Fruit fly (Drosophila melanogaster) whole organism, embryonic: ENCODE data around the gene nerfin-2.

Experiments
- Abd-B ChIP-seq: fragments of 200-800 bp; sonication (Bioruptor generic); optimal IDR thresholded peaks from 2 replicates; lab custom pipeline; 2018; ENCODE audit warnings: missing biosample characterization, mild to moderate bottlenecking, missing genetic modification characterization, moderate library complexity
- B-H1 ChIP-seq: fragments of 200-800 bp; sonication (Bioruptor generic); IDR thresholded peaks from 3 replicates; pipeline ENCODE4 v1.3.6; 2022; ENCODE audit warnings: missing biosample characterization, missing genetic modification characterization
- CG10543 ChIP-seq: fragments of 200-800 bp; sonication (Bioruptor generic); optimal IDR thresholded peaks from 3 replicates; lab custom pipeline; 2017; ENCODE audit warnings: missing biosample characterization, mild to moderate bottlenecking, missing genetic modification characterization, moderate library complexity
- CG11247 ChIP-seq: fragments of 200-800 bp; sonication (Bioruptor generic); IDR thresholded peaks from 2 replicates; pipeline ENCODE4 v1.3.6; 2022; ENCODE audit warnings: missing biosample characterization, missing genetic modification characterization
- CG11723 ChIP-seq: fragments of 200-800 bp; sonication (Bioruptor generic); optimal IDR thresholded peaks from 2 replicates; lab custom pipeline; 2017; ENCODE audit warnings: missing biosample characterization, mild to moderate bottlenecking, missing genetic modification characterization
- CG12104 ChIP-seq: fragments of 200-800 bp; sonication (Bioruptor generic); optimal IDR thresholded peaks from 3 replicates; lab custom pipeline; 2016; ENCODE audit warnings: missing biosample characterization, missing genetic modification characterization
- CG12942 ChIP-seq: fragments of 200-800 bp; sonication (Bioruptor generic); optimal IDR thresholded peaks from 3 replicates; lab custom pipeline; 2016; ENCODE audit warnings: missing biosample characterization, missing genetic modification characterization
- CG13894 ChIP-seq: fragments of 200-800 bp; sonication (Bioruptor generic); optimal IDR thresholded peaks from 3 replicates; lab custom pipeline; 2018; ENCODE audit warnings: missing biosample characterization, mild to moderate bottlenecking, missing genetic modification characterization, moderate library complexity
- CG15479 ChIP-seq: fragments of 200-800 bp; sonication (Bioruptor generic); optimal IDR thresholded peaks from 3 replicates; lab custom pipeline; 2019; ENCODE audit warnings: missing biosample characterization, mild to moderate bottlenecking, missing genetic modification characterization, moderate library complexity
- CG16779 ChIP-seq: fragments of 200-800 bp; sonication (Bioruptor generic); IDR thresholded peaks from 2 replicates; pipeline ENCODE4 v1.3.6; 2022; ENCODE audit warnings: missing biosample characterization, missing genetic modification characterization
- CG18011 ChIP-seq: fragments of 200-800 bp; sonication (Bioruptor generic); optimal IDR thresholded peaks from 2 replicates; lab custom pipeline; 2017; ENCODE audit warnings: missing biosample characterization, missing genetic modification characterization, mild to moderate bottlenecking, moderate library complexity, missing genotype
- CG2875 ChIP-seq: fragments of 200-800 bp; sonication (Bioruptor generic); optimal IDR thresholded peaks from 2 replicates; lab custom pipeline; 2017; ENCODE audit warnings: missing biosample characterization, mild to moderate bottlenecking, missing genetic modification characterization, missing genetic modification reagents
- CG34376 ChIP-seq: fragments of 200-800 bp; sonication (Bioruptor generic); optimal IDR thresholded peaks from 2 replicates; lab custom pipeline; 2018; ENCODE audit warnings: missing biosample characterization, mild to moderate bottlenecking, missing genetic modification characterization
- CG42726 ChIP-seq: fragments of 200-800 bp; sonication (Bioruptor generic); IDR thresholded peaks from 2 replicates; pipeline ENCODE4 v1.3.6; 2022; ENCODE audit warnings: missing biosample characterization, missing genetic modification characterization; ENCODE audit not compliant: partially characterized antibody
- CG6272 ChIP-seq: fragments of 200-800 bp; sonication (Bioruptor generic); IDR thresholded peaks from 2 replicates; pipeline ENCODE4 v1.3.6; 2022; ENCODE audit warnings: missing biosample characterization, missing genetic modification characterization
- CG6791 ChIP-seq: fragments of 200-800 bp; sonication (Bioruptor generic); IDR thresholded peaks from 3 replicates; pipeline ENCODE4 v1.3.6; 2022; ENCODE audit warnings: missing biosample characterization, missing genetic modification characterization; ENCODE audit not compliant: partially characterized antibody
- CG7357 ChIP-seq: fragments of 200-800 bp; sonication (Bioruptor generic); IDR thresholded peaks from 3 replicates; pipeline ENCODE4 v1.3.6; 2022; ENCODE audit warnings: missing biosample characterization, missing genetic modification characterization
- CG8478 ChIP-seq: fragments of >200 bp; optimal IDR thresholded peaks from 2 replicates; lab custom pipeline; 2018
- CHES-1-like ChIP-seq: fragments of 200-800 bp; sonication (Bioruptor generic); optimal IDR thresholded peaks from 2 replicates; lab custom pipeline; 2016; ENCODE audit warnings: missing biosample characterization, missing genetic modification characterization
- Dip2 ChIP-seq: fragments of 200-800 bp; sonication (Bioruptor generic); IDR thresholded peaks from 2 replicates; pipeline ENCODE4 v1.3.6; 2022; ENCODE audit warnings: missing biosample characterization, missing genetic modification characterization
- Ets65A ChIP-seq: fragments of 200-800 bp; sonication (Bioruptor generic); peaks from one replicate; lab custom pipeline; 2016; ENCODE audit warnings: missing biosample characterization, missing genetic modification characterization
- HLH3B ChIP-seq: fragments of 200-800 bp; sonication (Bioruptor generic); IDR thresholded peaks from 2 replicates; pipeline ENCODE4 v1.3.6; 2022; ENCODE audit warnings: missing biosample characterization, missing genetic modification characterization
- Lim3 ChIP-seq: fragments of 200-800 bp; sonication (Bioruptor generic); IDR thresholded peaks from 2 replicates; pipeline ENCODE4 v1.3.6; 2022; ENCODE audit warnings: missing biosample characterization, missing genetic modification characterization
- Mes4 ChIP-seq: fragments of 200-800 bp; sonication (Bioruptor generic); optimal IDR thresholded peaks from 2 replicates; lab custom pipeline; 2016; ENCODE audit warnings: missing biosample characterization, missing genetic modification characterization
- Oaz ChIP-seq: fragments of 200-800 bp; sonication (Bioruptor generic); IDR thresholded peaks from 2 replicates; pipeline ENCODE4 v1.3.6; 2022; ENCODE audit warnings: missing biosample characterization, missing genetic modification characterization
- al ChIP-seq: fragments of 200-800 bp; sonication (Bioruptor generic); IDR thresholded peaks from 2 replicates; pipeline ENCODE4 v1.3.6; 2022; ENCODE audit warnings: missing biosample characterization, missing genetic modification characterization
- bcd ChIP-seq: fragments of 200-800 bp; sonication (Bioruptor generic); optimal IDR thresholded peaks from 2 replicates; lab custom pipeline; 2017; ENCODE audit warnings: missing biosample characterization, mild to moderate bottlenecking, missing genetic modification characterization
- chinmo ChIP-seq: fragments of 200-800 bp; sonication (Bioruptor generic); IDR thresholded peaks from 4 replicates; pipeline ENCODE4 v1.3.6; 2022; ENCODE audit warnings: missing biosample characterization, missing genetic modification characterization; ENCODE audit not compliant: partially characterized antibody
- disco-r ChIP-seq: fragments of 200-800 bp; sonication (Bioruptor generic); optimal IDR thresholded peaks from 2 replicates; lab custom pipeline; 2016; ENCODE audit warnings: missing biosample characterization, missing genetic modification characterization
- dysf ChIP-seq: fragments of 200-800 bp; sonication (Bioruptor generic); IDR thresholded peaks from 3 replicates; pipeline ENCODE4 v1.3.6; 2022; ENCODE audit warnings: missing biosample characterization, missing genetic modification characterization
- exex ChIP-seq: fragments of 200-800 bp; sonication (Bioruptor generic); optimal IDR thresholded peaks from 4 replicates; lab custom pipeline; 2018; ENCODE audit warnings: missing biosample characterization, mild to moderate bottlenecking, missing genetic modification characterization, moderate library complexity
- gem ChIP-seq: fragments of 200-800 bp; sonication (Bioruptor generic); optimal IDR thresholded peaks from 2 replicates; lab custom pipeline; 2019; ENCODE audit warnings: missing biosample characterization, mild to moderate bottlenecking, missing genetic modification characterization, moderate library complexity
- grn ChIP-seq: fragments of 200-800 bp; sonication (Bioruptor generic); optimal IDR thresholded peaks from 3 replicates; lab custom pipeline; 2017; ENCODE audit warnings: missing biosample characterization, missing genetic modification characterization
- gro ChIP-seq: fragments of 200-800 bp; sonication (Bioruptor generic); optimal IDR thresholded peaks from 2 replicates; lab custom pipeline; 2016; ENCODE audit warnings: missing biosample characterization, missing genetic modification characterization
- gsb ChIP-seq: fragments of 200-800 bp; sonication (Bioruptor generic); IDR thresholded peaks from 2 replicates; pipeline ENCODE4 v1.3.6; 2022; ENCODE audit warnings: missing biosample characterization, missing genetic modification characterization
- ham ChIP-seq: fragments of 200-800 bp; sonication (Bioruptor generic); IDR thresholded peaks from 2 replicates; pipeline ENCODE4 v1.3.6; 2022; ENCODE audit warnings: missing biosample characterization, missing genetic modification characterization
- hkb ChIP-seq, 2 experiments: fragments of 200-800 bp in 1 of 2; fragments of >200 bp in 1 of 2; sonication (Bioruptor generic) in 1 of 2; IDR thresholded peaks in 1 of 2; optimal IDR thresholded peaks in 1 of 2; 2 replicates each; pipeline versions ENCODE4 v1.3.6 to Lab custom; 2017 to 2022; ENCODE audit warnings: missing biosample characterization in 1 of 2, missing genetic modification characterization in 1 of 2
- inv ChIP-seq: fragments of 200-800 bp; sonication (Bioruptor generic); IDR thresholded peaks from 2 replicates; pipeline ENCODE4 v1.3.6; 2022; ENCODE audit warnings: missing biosample characterization, missing genetic modification characterization; ENCODE audit not compliant: partially characterized antibody
- nom ChIP-seq: fragments of 200-800 bp; sonication (Bioruptor generic); optimal IDR thresholded peaks from 2 replicates; lab custom pipeline; 2017; ENCODE audit warnings: missing biosample characterization, missing genetic modification characterization, mild to moderate bottlenecking, moderate library complexity, missing genetic modification reagents
- psq ChIP-seq: fragments of 200-800 bp; sonication (Bioruptor generic); optimal IDR thresholded peaks from 2 replicates; lab custom pipeline; 2017; ENCODE audit warnings: missing biosample characterization, missing genetic modification characterization
- sens ChIP-seq: fragments of 200-800 bp; sonication (Bioruptor generic); peaks from one replicate; lab custom pipeline; 2016; ENCODE audit warnings: missing biosample characterization, missing genetic modification characterization
- sob ChIP-seq: fragments of 200-800 bp; sonication (Bioruptor generic); IDR thresholded peaks from 2 replicates; pipeline ENCODE4 v1.3.6; 2022; ENCODE audit warnings: missing biosample characterization, missing genetic modification characterization
- sug ChIP-seq: fragments of 200-800 bp; optimal IDR thresholded peaks from 2 replicates; lab custom pipeline; 2019; ENCODE audit warnings: missing biosample characterization, mild to moderate bottlenecking, missing genetic modification characterization, moderate library complexity
- tx ChIP-seq: fragments of 200-800 bp; sonication (Bioruptor generic); optimal IDR thresholded peaks from 2 replicates; lab custom pipeline; 2016; ENCODE audit warnings: missing biosample characterization, missing genetic modification characterization
- zen ChIP-seq: fragments of 200-800 bp; sonication (Bioruptor generic); optimal IDR thresholded peaks from 3 replicates; lab custom pipeline; 2018; ENCODE audit warnings: missing biosample characterization, mild to moderate bottlenecking, missing genetic modification characterization, moderate library complexity
- zfh2 ChIP-seq: fragments of 200-800 bp; sonication (Bioruptor generic); optimal IDR thresholded peaks from 2 replicates; lab custom pipeline; 2016; ENCODE audit warnings: missing biosample characterization, missing genetic modification characterization

The nerfin-2 gene

dm6 chr3R:10113746-10114145 lies 42.8 kb downstream of the nerfin-2 start:
- TF ChIP-seq CG6791 (GFP tag; lab: Robert Waterston, UW) (no peak), sug (peak; percentile 91), grn (GFP tag; lab: Kevin White, UChicago) (peak; percentile 98), zfh2 (GFP tag; lab: Kevin White, UChicago) (no peak), sob (GFP tag; lab: Robert Waterston, UW) (no peak), CG18011 (GFP tag; lab: Kevin White, UChicago) (no peak), CG15479 (GFP tag; lab: Kevin White, UChicago) (peak; percentile 58), Dip2 (no peak), zen (tag; lab: Kevin White, UChicago) (peak; percentile 66), Abd-B (GFP tag; lab: Kevin White, UChicago) (no peak), CG8478 (lab: Kevin White, UChicago) (no peak), exex (tag; lab: Kevin White, UChicago) (peak; percentile 98), disco-r (GFP tag; lab: Kevin White, UChicago) (no peak), tx (GFP tag; lab: Kevin White, UChicago) (no peak), bcd (GFP tag; lab: Kevin White, UChicago) (no peak), gro (peak; percentile 42), sens (GFP tag; lab: Kevin White, UChicago) (peak; percentile 52), gem (no peak), HLH3B (GFP tag; lab: Robert Waterston, UW) (no peak), CG42726 (GFP tag; lab: Robert Waterston, UW) (no peak)

dm6 chr3R:10114915-10115534 lies 44.1 kb downstream of the nerfin-2 start:
- peak; percentile 44 for TF ChIP-seq exex (tag; lab: Kevin White, UChicago)
- TF ChIP-seq CG15479 (GFP tag; lab: Kevin White, UChicago), result peak; percentile 89
- TF ChIP-seq sens (GFP tag; lab: Kevin White, UChicago), result peak; percentile 31
- 0 out of 2 replicates have a peak, but pooled peaks have one; percentile 8 for TF ChIP-seq gsb
- no peak for TF ChIP-seq CG16779 (GFP tag; lab: Robert Waterston, UW)
- no peak for TF ChIP-seq al
- TF ChIP-seq Ets65A, result peak; percentile 46
- no peak for TF ChIP-seq B-H1 (GFP tag; lab: Robert Waterston, UW)
- peak; percentile 74 for TF ChIP-seq nom (GFP tag; lab: Kevin White, UChicago)
- TF ChIP-seq, all 482 proteins: peak for 6

DNA sequence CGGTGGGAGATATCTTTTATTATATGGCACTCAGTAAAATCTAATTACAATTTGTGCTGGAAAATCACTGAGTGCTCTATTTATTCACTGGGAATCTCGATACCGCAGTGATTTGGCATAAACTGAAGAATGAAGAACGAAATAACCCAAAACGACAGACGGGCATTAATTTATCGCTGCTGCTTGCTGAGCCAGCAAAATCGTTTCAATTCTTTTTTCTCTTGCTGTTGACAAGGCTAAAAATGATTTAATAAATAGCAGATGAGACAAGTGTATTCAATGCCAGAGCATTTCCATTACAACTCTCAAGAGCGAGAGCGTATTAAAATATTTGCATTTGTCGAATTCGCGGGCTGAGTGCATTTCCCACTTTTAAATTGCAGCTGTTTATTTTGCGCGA lies 44.9 kb downstream of the nerfin-2 start:
- peak; percentile 6 for TF ChIP-seq CG13894 (tag; lab: Kevin White, UChicago)
- TF ChIP-seq CG12942 (GFP tag; lab: Kevin White, UChicago), result no peak
- TF ChIP-seq CG12104 (GFP tag; lab: Kevin White, UChicago), result no peak
- 0 out of 4 replicates have a peak, but pooled peaks have one; percentile 24 for TF ChIP-seq chinmo (GFP tag; lab: Robert Waterston, UW)

- TF ChIP-seq grn (GFP tag; lab: Kevin White, UChicago) (peak; percentile 78), ham (no peak), sug (peak; percentile 42), CHES-1-like (no peak), Mes4 (GFP tag; lab: Kevin White, UChicago) (no peak), CG7357 (GFP tag; lab: Robert Waterston, UW) (0 out of 3 replicates have a peak, but pooled peaks have one; percentile 12), CG6272 (no peak), CG11723 (GFP tag; lab: Kevin White, UChicago) (no peak), CG10543 (GFP tag; lab: Kevin White, UChicago) (peak; percentile 11), inv (GFP tag; lab: Robert Waterston, UW) (no peak), CG2875 (GFP tag; lab: Kevin White, UChicago) (no peak), Lim3 (GFP tag; lab: Robert Waterston, UW) (peak; percentile 15; the same call in 1 of the 2 replicates), dysf (GFP tag; lab: Robert Waterston, UW) (no peak), Oaz (no peak), B-H1 (GFP tag; lab: Robert Waterston, UW) (no peak), hkb (optimal IDR thresholded peaks at IDR 0.05; lab: Kevin White, UChicago) (no peak), hkb (GFP tag; IDR thresholded peaks at IDR 0.05; lab: Robert Waterston, UW) (no peak), CG11247 (GFP tag; lab: Robert Waterston, UW) (no peak), psq (GFP tag; lab: Kevin White, UChicago) (no peak), CG34376 (GFP tag; lab: Kevin White, UChicago) (peak; percentile 34)
These were observed 48.7 kb downstream of the nerfin-2 start for dm6 chr3R:10119592-10119991.
